Fruit fly (Drosophila melanogaster): ENCODE measurements around the gene loco.
A peak's percentile ranks its signal among the peaks of the same experiment; 100 is the strongest.

Gene loco

dm6 chr3R:22625514-22626333, 13.5 kb downstream of the loco start (continued):
- no peak for TF ChIP-seq ham (GFP tag; IDR thresholded peaks at IDR 0.05)
- TF ChIP-seq CG8924 (tag; optimal IDR thresholded peaks at IDR 0.05), result peak; percentile 65
- TF ChIP-seq vnd (GFP tag; IDR thresholded peaks at IDR 0.05; ENCODE audit: partially characterized antibody), result no peak
- TF ChIP-seq sd (tag; optimal IDR thresholded peaks at IDR 0.05), result peak; percentile 63
- no peak for TF ChIP-seq usp (GFP tag; optimal IDR thresholded peaks at IDR 0.05)
- TF ChIP-seq tgo (GFP tag; IDR thresholded peaks at IDR 0.05), result 0 out of 3 replicates have a peak, but pooled peaks have one; percentile 25
- no peak for TF ChIP-seq Gug (GFP tag; IDR thresholded peaks at IDR 0.05)
- peak; percentile 29 for TF ChIP-seq Abd-B (GFP tag; optimal IDR thresholded peaks at IDR 0.05)
- TF ChIP-seq CG14050 (GFP tag; IDR thresholded peaks at IDR 0.05), result no peak
- TF ChIP-seq CG10959 (GFP tag; IDR thresholded peaks at IDR 0.05), result no peak
- TF ChIP-seq dysf (GFP tag; IDR thresholded peaks at IDR 0.05), result no peak
- peak; percentile 73 for TF ChIP-seq CG2678 (tag; optimal IDR thresholded peaks at IDR 0.05)
- peak; percentile 15 for TF ChIP-seq caup (GFP tag; optimal IDR thresholded peaks at IDR 0.05; ENCODE audit: severe bottlenecking)
- no peak for TF ChIP-seq CG32772 (GFP tag; IDR thresholded peaks at IDR 0.05)
- peak; percentile 26 for TF ChIP-seq Xbp1 (GFP tag; optimal IDR thresholded peaks at IDR 0.05)
- peak; percentile 70 for TF ChIP-seq crol (GFP tag; IDR thresholded peaks at IDR 0.05)
- no peak for TF ChIP-seq CG4617 (GFP tag; optimal IDR thresholded peaks at IDR 0.05; ENCODE audit: borderline replicate concordance)
- TF ChIP-seq dmrt11E (tag; optimal IDR thresholded peaks at IDR 0.05), result peak; percentile 53
- no peak for TF ChIP-seq CG42726 (GFP tag; IDR thresholded peaks at IDR 0.05; ENCODE audit: partially characterized antibody)
- TF ChIP-seq ci (GFP tag; IDR thresholded peaks at IDR 0.05), result no peak
- TF ChIP-seq seq (GFP tag; IDR thresholded peaks at IDR 0.05), result 0 out of 2 replicates have a peak, but pooled peaks have one; percentile 17
- no peak for TF ChIP-seq B-H2 (GFP tag; optimal IDR thresholded peaks at IDR 0.05)
- TF ChIP-seq ase (GFP tag; IDR thresholded peaks at IDR 0.05), result no peak
- peak; percentile 11 for TF ChIP-seq CG4820 (GFP tag; optimal IDR thresholded peaks at IDR 0.05)
- no peak for TF ChIP-seq Mes4 (GFP tag; optimal IDR thresholded peaks at IDR 0.05)
- TF ChIP-seq az2 (GFP tag; optimal IDR thresholded peaks at IDR 0.05), result peak; percentile 58
- TF ChIP-seq Hey (tag; optimal IDR thresholded peaks at IDR 0.05), result no peak
- peak; percentile 71 for TF ChIP-seq CG8388 (GFP tag; optimal IDR thresholded peaks at IDR 0.05)
- no peak for TF ChIP-seq nom (GFP tag; optimal IDR thresholded peaks at IDR 0.05)
- peak; percentile 17 for TF ChIP-seq CG12104 (GFP tag; optimal IDR thresholded peaks at IDR 0.05)
- TF ChIP-seq nerfin-1 (tag; optimal IDR thresholded peaks at IDR 0.05), result peak; percentile 32
- peak; percentile 23 for TF ChIP-seq CG15011 (GFP tag; optimal IDR thresholded peaks at IDR 0.05)
- TF ChIP-seq Ssrp (tag; optimal IDR thresholded peaks at IDR 0.05), result peak; percentile 47
- no peak for TF ChIP-seq ken (GFP tag; IDR thresholded peaks at IDR 0.05)
- 0 out of 3 replicates have a peak, but pooled peaks have one; percentile 12 for TF ChIP-seq CG11093 (GFP tag; IDR thresholded peaks at IDR 0.05)
- TF ChIP-seq CG1602 (GFP tag; optimal IDR thresholded peaks at IDR 0.05), result peak; percentile 42
- peak; percentile 80 for TF ChIP-seq CG18262 (tag; optimal IDR thresholded peaks at IDR 0.05)
- 0 out of 2 replicates have a peak, but pooled peaks have one; percentile 23 for TF ChIP-seq esg (GFP tag; conservative IDR thresholded peaks at IDR 0.05)
- TF ChIP-seq CG12659 (GFP tag; optimal IDR thresholded peaks at IDR 0.05), result peak; percentile 37
- peak; percentile 30 for TF ChIP-seq unpg (GFP tag; optimal IDR thresholded peaks at IDR 0.05)
- TF ChIP-seq Sox100B (GFP tag; optimal IDR thresholded peaks at IDR 0.05), result peak; percentile 73
- TF ChIP-seq Ada2b (GFP tag; IDR thresholded peaks at IDR 0.05), result peak; percentile 20; the same call in 1 of the 2 replicates
- TF ChIP-seq CG9437 (GFP tag; optimal IDR thresholded peaks at IDR 0.05), result peak; percentile 36
- TF ChIP-seq bsh (GFP tag; optimal IDR thresholded peaks at IDR 0.05), result peak in 1 of 2 experiments; percentile 59
- TF ChIP-seq CG12769 (tag; optimal IDR thresholded peaks at IDR 0.05), result peak; percentile 15
- no peak for TF ChIP-seq mld (GFP tag; IDR thresholded peaks at IDR 0.05; ENCODE audit: partially characterized antibody)
- no peak for TF ChIP-seq CG18011 (GFP tag; optimal IDR thresholded peaks at IDR 0.05)
- TF ChIP-seq lilli (GFP tag; optimal IDR thresholded peaks at IDR 0.05), result peak; percentile 24
